Fruit fly (Drosophila melanogaster): ENCODE data around the gene CG42762.

DNA sequence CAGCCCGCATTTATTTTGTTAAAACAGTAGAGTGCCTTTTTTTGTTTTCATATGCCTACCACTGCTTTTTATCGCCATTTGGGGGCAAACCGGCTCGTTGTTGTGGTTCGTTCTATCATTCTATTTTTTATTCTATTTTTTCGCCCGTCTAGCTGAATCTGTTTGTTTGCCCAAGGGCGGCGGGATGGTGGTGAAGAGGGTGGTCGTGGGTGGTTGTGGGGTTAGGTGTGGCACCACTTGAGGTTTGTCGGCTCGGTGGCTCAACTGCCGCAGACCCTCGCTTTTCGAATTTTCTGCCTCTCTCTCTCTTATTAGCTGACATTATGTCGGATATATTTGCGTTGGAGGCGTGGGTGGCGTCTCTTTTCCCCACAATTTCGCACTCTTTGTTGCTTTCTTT lies 27.7 kb upstream of the CG42762 start:
- no peak for TF ChIP-seq br (GFP tag; optimal IDR thresholded peaks at IDR 0.05)
- TF ChIP-seq OdsH (GFP tag; optimal IDR thresholded peaks at IDR 0.05) = no peak
- TF ChIP-seq N (GFP tag; optimal IDR thresholded peaks at IDR 0.05) = no peak
- no peak for TF ChIP-seq Hr83 (GFP tag; optimal IDR thresholded peaks at IDR 0.05; ENCODE audit: poor library complexity, severe bottlenecking)
- TF ChIP-seq fru (GFP tag; optimal IDR thresholded peaks at IDR 0.05) = no peak
- TF ChIP-seq sv (GFP tag; optimal IDR thresholded peaks at IDR 0.05) = no peak
- TF ChIP-seq HLH106 (tag; optimal IDR thresholded peaks at IDR 0.05) = no peak
- TF ChIP-seq h (GFP tag; optimal IDR thresholded peaks at IDR 0.05) = no peak
- no peak for TF ChIP-seq Sp1 (GFP tag; optimal IDR thresholded peaks at IDR 0.05)
